Worm (Caenorhabditis elegans) whole organism, L4 larva: ENCODE data around the gene ztf-1.

ENCODE experiments used
- Y105C5A.15 ChIP-seq: fragments of 200-800 bp; sonication (Bioruptor generic); IDR thresholded peaks from 2 replicates; pipeline ENCODE4 v1.3.6; 2022; ENCODE audit warnings: missing genetic modification characterization, missing compliant biosample characterization
- aha-1 ChIP-seq: fragments of 150-350 bp; peaks from one replicate; lab custom pipeline; 2014; ENCODE audit warnings: missing biosample characterization, missing genetic modification characterization
- arid-1 ChIP-seq: fragments of 200-800 bp; sonication (Bioruptor generic); conservative IDR thresholded peaks from 2 replicates; pipeline ENCODE4 v1.3.6; 2022; ENCODE audit warnings: missing genetic modification reagents, missing genetic modification characterization, missing compliant biosample characterization
- ceh-44 ChIP-seq: fragments of 200-800 bp; sonication (Bioruptor generic); IDR thresholded peaks from 2 replicates; pipeline ENCODE4 v1.3.6; 2022; ENCODE audit warnings: missing genetic modification reagents, missing genetic modification characterization, missing compliant biosample characterization
- ceh-62 ChIP-seq: sonication (generic microtip); optimal IDR thresholded peaks from 2 replicates; lab custom pipeline; 2017; ENCODE audit warnings: missing biosample characterization, missing genetic modification characterization
- ceh-82 ChIP-seq: sonication (generic microtip); optimal IDR thresholded peaks from 2 replicates; lab custom pipeline; 2017; ENCODE audit warnings: missing biosample characterization, missing genetic modification characterization
- ctbp-1 ChIP-seq: fragments of 200-800 bp; sonication (Bioruptor generic); IDR thresholded peaks from 2 replicates; pipeline ENCODE4 v1.3.6; 2022; ENCODE audit warnings: missing genetic modification reagents, missing genetic modification characterization, missing compliant biosample characterization
- daf-12 ChIP-seq: fragments of 150-350 bp; optimal IDR thresholded peaks from 2 replicates; lab custom pipeline; 2014; ENCODE audit warnings: missing biosample characterization, missing genetic modification reagents, missing genetic modification characterization
- daf-16 ChIP-seq, 3 experiments: sonication (generic microtip); optimal IDR thresholded peaks; 2 replicates each; lab custom pipeline; 2016 to 2017; ENCODE audit warnings: missing genetic modification characterization in 3 of 3, missing genetic modification reagents in 3 of 3, mild to moderate bottlenecking in 2 of 3, missing compliant biosample characterization in 2 of 3, missing biosample characterization in 1 of 3, moderate library complexity in 1 of 3
- dmd-6 ChIP-seq: fragments of 200-800 bp; sonication (Bioruptor generic); IDR thresholded peaks from 2 replicates; pipeline ENCODE4 v1.3.6; 2022; ENCODE audit warnings: missing genetic modification reagents, missing genetic modification characterization, missing compliant biosample characterization
- dmd-8 ChIP-seq: fragments of 200-800 bp; sonication (Bioruptor generic); IDR thresholded peaks from 2 replicates; pipeline ENCODE4 v1.3.6; 2022; ENCODE audit warnings: missing genetic modification characterization, missing compliant biosample characterization
- dmd-9 ChIP-seq: fragments of 200-800 bp; sonication (Bioruptor generic); IDR thresholded peaks from 2 replicates; pipeline ENCODE4 v1.3.6; 2022; ENCODE audit warnings: missing genetic modification reagents, missing genetic modification characterization, missing compliant biosample characterization
- dpl-1 ChIP-seq: fragments of 150-350 bp; optimal IDR thresholded peaks from 2 replicates; lab custom pipeline; 2014; ENCODE audit warnings: missing biosample characterization, missing genetic modification reagents, missing genetic modification characterization
- duxl-1 ChIP-seq: sonication (generic microtip); optimal IDR thresholded peaks from 2 replicates; lab custom pipeline; 2016; ENCODE audit warnings: mild to moderate bottlenecking, missing genetic modification characterization, moderate library complexity, missing compliant biosample characterization; ENCODE audit not compliant: poor library complexity
- dve-1 ChIP-seq: sonication (generic microtip); optimal IDR thresholded peaks from 2 replicates; lab custom pipeline; 2017; ENCODE audit warnings: antibody characterized with exemption, mild to moderate bottlenecking, missing genetic modification characterization, missing compliant biosample characterization; ENCODE audit not compliant: insufficient read depth
- egl-27 ChIP-seq: sonication (generic microtip); optimal IDR thresholded peaks from 3 replicates; lab custom pipeline; 2017; ENCODE audit warnings: missing biosample characterization, missing genetic modification reagents, missing genetic modification characterization
- gei-8 ChIP-seq: fragments of 200-800 bp; sonication (Bioruptor generic); optimal IDR thresholded peaks from 2 replicates; lab custom pipeline; 2018; ENCODE audit warnings: mild to moderate bottlenecking, missing genetic modification characterization, missing compliant biosample characterization
- hlh-11 ChIP-seq: fragments of 200-800 bp; sonication (Bioruptor generic); optimal IDR thresholded peaks from 2 replicates; lab custom pipeline; 2018; ENCODE audit warnings: mild to moderate bottlenecking, missing genetic modification characterization, missing compliant biosample characterization
- hlh-30 ChIP-seq: sonication (generic microtip); optimal IDR thresholded peaks from 2 replicates; lab custom pipeline; 2017; ENCODE audit warnings: antibody characterized with exemption, mild to moderate bottlenecking, missing genetic modification characterization, missing compliant biosample characterization; ENCODE audit not compliant: insufficient read depth
- lin-1 ChIP-seq: fragments of 200-800 bp; sonication (Bioruptor generic); IDR thresholded peaks from 2 replicates; pipeline ENCODE4 v1.3.6; 2022; ENCODE audit warnings: missing genetic modification reagents, missing genetic modification characterization, missing compliant biosample characterization
- lsy-2 ChIP-seq, 2 experiments: fragments of 150-350 bp in 1 of 2; sonication (generic microtip) in 1 of 2; optimal IDR thresholded peaks; 2 replicates each; lab custom pipeline; 2014 to 2017; ENCODE audit warnings: missing biosample characterization in 2 of 2, missing genetic modification characterization in 2 of 2
- mdl-1 ChIP-seq, 2 experiments: fragments of 150-350 bp in 1 of 2; sonication (generic microtip) in 1 of 2; optimal IDR thresholded peaks; 2 replicates each; lab custom pipeline; 2014 to 2017; ENCODE audit warnings: missing biosample characterization in 2 of 2, missing genetic modification characterization in 2 of 2
- mep-1 ChIP-seq: fragments of 150-350 bp; sonication (generic microtip); optimal IDR thresholded peaks from 3 replicates; lab custom pipeline; 2014; ENCODE audit warnings: missing biosample characterization, missing genetic modification characterization
- mes-2 ChIP-seq: sonication (generic microtip); optimal IDR thresholded peaks from 2 replicates; lab custom pipeline; 2016; ENCODE audit warnings: missing genotype, mild to moderate bottlenecking, missing genetic modification characterization, missing compliant biosample characterization; ENCODE audit not compliant: poor library complexity, severe bottlenecking
- mxl-3 ChIP-seq: fragments of 200-800 bp; sonication (Bioruptor generic); optimal IDR thresholded peaks from 2 replicates; lab custom pipeline; 2018; ENCODE audit warnings: mild to moderate bottlenecking, missing genetic modification characterization, missing compliant biosample characterization
- nhr-10 ChIP-seq: fragments of 150-350 bp; optimal IDR thresholded peaks from 2 replicates; lab custom pipeline; 2014; ENCODE audit warnings: missing biosample characterization, missing genetic modification characterization
- nhr-11 ChIP-seq: fragments of 150-350 bp; optimal IDR thresholded peaks from 2 replicates; lab custom pipeline; 2014; ENCODE audit warnings: missing biosample characterization, missing genetic modification characterization
- nhr-111 ChIP-seq: fragments of 200-800 bp; sonication (Bioruptor generic); optimal IDR thresholded peaks from 2 replicates; lab custom pipeline; 2018; ENCODE audit warnings: mild to moderate bottlenecking, missing genetic modification characterization, missing compliant biosample characterization
- nhr-25 ChIP-seq: sonication (generic microtip); optimal IDR thresholded peaks from 2 replicates; lab custom pipeline; 2017; ENCODE audit warnings: missing genetic modification characterization, mild to moderate bottlenecking, missing compliant biosample characterization, antibody characterized with exemption, moderate library complexity, borderline replicate concordance; ENCODE audit not compliant: insufficient read depth
- nhr-28 ChIP-seq: fragments of 150-350 bp; optimal IDR thresholded peaks from 2 replicates; lab custom pipeline; 2014; ENCODE audit warnings: missing biosample characterization, missing genetic modification characterization
- nhr-48 ChIP-seq: sonication (generic microtip); optimal IDR thresholded peaks from 2 replicates; lab custom pipeline; 2016; ENCODE audit warnings: mild to moderate bottlenecking, missing genetic modification characterization, missing compliant biosample characterization
- nhr-6 ChIP-seq: fragments of 150-350 bp; optimal IDR thresholded peaks from 2 replicates; lab custom pipeline; 2014; ENCODE audit warnings: missing biosample characterization, missing genetic modification characterization
- nhr-76 ChIP-seq: fragments of 150-350 bp; optimal IDR thresholded peaks from 2 replicates; lab custom pipeline; 2014; ENCODE audit warnings: missing biosample characterization, missing genetic modification characterization
- php-3 ChIP-seq: fragments of 200-800 bp; sonication (Bioruptor generic); IDR thresholded peaks from 2 replicates; pipeline ENCODE4 v1.3.6; 2022; ENCODE audit warnings: missing genetic modification reagents, missing genetic modification characterization, missing compliant biosample characterization
- pqm-1 ChIP-seq: sonication (generic microtip); optimal IDR thresholded peaks from 2 replicates; lab custom pipeline; 2017; ENCODE audit warnings: missing biosample characterization, missing genetic modification characterization
- rbr-2 ChIP-seq: sonication (generic microtip); optimal IDR thresholded peaks from 2 replicates; lab custom pipeline; 2016; ENCODE audit warnings: missing genotype, missing genetic modification characterization, missing compliant biosample characterization
- saeg-2 ChIP-seq: fragments of 200-800 bp; sonication (Bioruptor generic); IDR thresholded peaks from 2 replicates; pipeline ENCODE4 v1.3.6; 2022; ENCODE audit warnings: missing genetic modification reagents, missing genetic modification characterization, missing compliant biosample characterization
- sdz-12 ChIP-seq: fragments of 200-800 bp; sonication (Bioruptor generic); optimal IDR thresholded peaks from 2 replicates; lab custom pipeline; 2018; ENCODE audit warnings: mild to moderate bottlenecking, missing genetic modification characterization, missing compliant biosample characterization
- set-16 ChIP-seq: fragments of 200-800 bp; sonication (Bioruptor generic); IDR thresholded peaks from 2 replicates; pipeline ENCODE4 v1.3.6; 2022; ENCODE audit warnings: missing genetic modification reagents, missing genetic modification characterization, missing compliant biosample characterization
- skn-1 ChIP-seq: fragments of 150-350 bp; optimal IDR thresholded peaks from 2 replicates; lab custom pipeline; 2014; ENCODE audit warnings: missing biosample characterization, missing genetic modification characterization
- tra-1 ChIP-seq: fragments of 200-800 bp; sonication (Bioruptor generic); IDR thresholded peaks from 2 replicates; pipeline ENCODE4 v1.3.6; 2022; ENCODE audit warnings: missing genetic modification reagents, missing genetic modification characterization, missing compliant biosample characterization
- unc-39 ChIP-seq: sonication (generic microtip); optimal IDR thresholded peaks from 2 replicates; lab custom pipeline; 2017; ENCODE audit warnings: missing biosample characterization, missing genetic modification characterization
- unc-62 ChIP-seq, 3 experiments: fragments of 150-350 bp in 1 of 3; sonication (generic microtip); optimal IDR thresholded peaks in 2 of 3; peaks in 1 of 3; 1 replicate in 1 of 3; 2 replicates in 2 of 3; lab custom pipeline; 2014 to 2017; ENCODE audit warnings: missing biosample characterization in 3 of 3, missing genetic modification characterization in 3 of 3, missing genetic modification reagents in 3 of 3, missing genotype in 1 of 3
- zag-1 ChIP-seq: fragments of 150-350 bp; optimal IDR thresholded peaks from 2 replicates; lab custom pipeline; 2014; ENCODE audit warnings: missing biosample characterization, missing genetic modification characterization
- zip-11 ChIP-seq: fragments of 200-800 bp; sonication (Bioruptor generic); IDR thresholded peaks from 2 replicates; pipeline ENCODE4 v1.3.6; 2022; ENCODE audit warnings: missing genetic modification characterization, missing compliant biosample characterization
- zip-2 ChIP-seq: fragments of 150-350 bp; optimal IDR thresholded peaks from 2 replicates; lab custom pipeline; 2014; ENCODE audit warnings: missing biosample characterization, missing genetic modification characterization
- ztf-11 ChIP-seq: fragments of 150-350 bp; optimal IDR thresholded peaks from 2 replicates; lab custom pipeline; 2014; ENCODE audit warnings: missing biosample characterization, missing genetic modification characterization

ztf-1 gene

DNA sequence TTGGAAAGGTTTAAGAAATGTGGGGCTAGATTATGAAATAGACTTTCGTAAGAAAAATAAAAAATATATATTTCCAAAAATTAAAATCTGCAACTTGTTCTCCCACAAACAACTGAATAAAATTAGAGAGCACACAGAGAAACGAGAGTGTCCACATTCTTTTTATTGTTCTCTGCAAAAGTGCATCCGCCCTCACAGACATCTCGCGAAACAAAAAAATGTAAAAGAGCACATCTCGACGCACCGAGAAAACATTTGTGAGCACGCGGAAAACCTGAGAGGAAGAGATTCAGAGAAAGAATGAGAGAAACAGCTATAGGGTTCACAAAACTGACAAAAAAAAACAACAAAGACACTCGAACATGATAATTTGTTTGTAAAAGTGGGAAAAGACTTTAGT is 10.1 kb downstream of the ztf-1 start:
- TF ChIP-seq mdl-1 (tag; optimal IDR thresholded peaks at IDR 0.05; lab: Kevin White, UChicago): peak in 1 of 2 experiments; percentile 45
- TF ChIP-seq ceh-44 (GFP tag; lab: Robert Waterston, UW): no peak
- TF ChIP-seq dmd-8 (GFP tag; lab: Robert Waterston, UW): no peak
- no peak for TF ChIP-seq saeg-2 (GFP tag; lab: Robert Waterston, UW)
- TF ChIP-seq rbr-2 (tag; lab: Kevin White, UChicago): peak; percentile 1
- TF ChIP-seq zip-2 (tag; lab: Kevin White, UChicago): no peak
- no peak for TF ChIP-seq egl-27 (tag; lab: Kevin White, UChicago)
- TF ChIP-seq dpl-1 (GFP tag; lab: Kevin White, UChicago): peak; percentile 12
- TF ChIP-seq nhr-6: no peak
- TF ChIP-seq Y105C5A.15 (GFP tag; lab: Robert Waterston, UW): no peak
- no peak for TF ChIP-seq ceh-62 (tag; lab: Kevin White, UChicago)
- TF ChIP-seq tra-1 (GFP tag; lab: Robert Waterston, UW): no peak
- peak in 1 of 2 experiments; percentile 93 for TF ChIP-seq unc-62 (GFP tag; optimal IDR thresholded peaks at IDR 0.05 in 1 of 2; lab: Kevin White, UChicago)
- no peak for TF ChIP-seq unc-62 (tag; optimal IDR thresholded peaks at IDR 0.05; lab: Kevin White, UChicago)
- peak in 1 of 2 experiments; percentile 4 for TF ChIP-seq daf-16 (GFP tag; optimal IDR thresholded peaks at IDR 0.05; lab: Kevin White, UChicago)
- no peak for TF ChIP-seq daf-16 (tag; optimal IDR thresholded peaks at IDR 0.05; lab: Kevin White, UChicago)
- peak in 1 of 2 experiments; percentile 47 for TF ChIP-seq lsy-2 (tag; optimal IDR thresholded peaks at IDR 0.05; lab: Kevin White, UChicago)
- no peak for TF ChIP-seq aha-1 (tag; lab: Kevin White, UChicago)
- no peak for TF ChIP-seq sdz-12 (GFP tag; lab: Kevin White, UChicago)
- peak; percentile 4 for TF ChIP-seq nhr-11
- TF ChIP-seq nhr-10 (tag; lab: Kevin White, UChicago): no peak
- 0 out of 2 replicates have a peak, but pooled peaks have one; percentile 20 for TF ChIP-seq dmd-6 (GFP tag; lab: Robert Waterston, UW)
- TF ChIP-seq set-16: no peak
- TF ChIP-seq ceh-82: no peak
- no peak for TF ChIP-seq nhr-76 (tag; lab: Kevin White, UChicago)
- TF ChIP-seq ztf-11 (tag; lab: Kevin White, UChicago): no peak
- TF ChIP-seq hlh-11 (tag; lab: Kevin White, UChicago): peak; percentile 2
- TF ChIP-seq zag-1: no peak
- no peak for TF ChIP-seq php-3 (GFP tag; lab: Robert Waterston, UW)
- peak; percentile 52 for TF ChIP-seq hlh-30 (tag; lab: Kevin White, UChicago)
- no peak for TF ChIP-seq dve-1 (tag; lab: Kevin White, UChicago)
- TF ChIP-seq zip-11 (GFP tag; lab: Robert Waterston, UW): no peak
- TF ChIP-seq arid-1 (GFP tag; lab: Robert Waterston, UW): no peak
- no peak for TF ChIP-seq lin-1
- no peak for TF ChIP-seq daf-12
- no peak for TF ChIP-seq skn-1
- TF ChIP-seq mxl-3 (GFP tag; lab: Kevin White, UChicago): no peak

DNA sequence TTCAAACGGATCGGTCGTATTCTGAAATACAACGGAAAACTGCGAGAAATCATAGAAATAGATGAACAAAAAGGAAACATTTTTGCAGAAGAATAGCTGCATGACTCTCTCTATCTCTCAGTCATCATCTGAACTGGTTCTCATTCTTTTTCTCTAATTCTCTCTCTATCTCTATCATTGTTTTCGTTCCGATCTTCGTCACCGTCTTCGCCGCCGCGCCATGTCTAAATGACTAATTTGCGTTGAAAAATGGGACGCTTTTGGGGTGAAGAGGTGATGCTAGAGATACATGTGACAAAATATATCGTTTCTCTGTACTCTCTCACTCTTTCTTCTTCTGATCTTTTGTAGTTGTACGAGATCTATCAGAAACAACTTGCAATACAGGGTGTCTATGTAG is 11.7 kb downstream of the ztf-1 start:
- TF ChIP-seq hlh-11 (tag; lab: Kevin White, UChicago): peak; percentile 89
- peak; percentile 50 for TF ChIP-seq mep-1
- no peak for TF ChIP-seq nhr-25 (tag; lab: Kevin White, UChicago)
- peak; percentile 18 for TF ChIP-seq aha-1 (tag; lab: Kevin White, UChicago)
- peak; percentile 74 for TF ChIP-seq mxl-3 (GFP tag; lab: Kevin White, UChicago)
- TF ChIP-seq hlh-30 (tag; lab: Kevin White, UChicago): peak; percentile 84
- TF ChIP-seq nhr-28: peak; percentile 81
- no peak for TF ChIP-seq gei-8 (GFP tag; lab: Kevin White, UChicago)
- peak in 1 of 2 experiments; percentile 43 for TF ChIP-seq lsy-2 (tag; optimal IDR thresholded peaks at IDR 0.05; lab: Kevin White, UChicago)
- TF ChIP-seq dmd-9 (GFP tag; lab: Robert Waterston, UW): no peak
- TF ChIP-seq sdz-12 (GFP tag; lab: Kevin White, UChicago): no peak
- peak; percentile 52 for TF ChIP-seq nhr-48 (tag; lab: Kevin White, UChicago)
- no peak for TF ChIP-seq duxl-1 (tag; lab: Kevin White, UChicago)
- no peak for TF ChIP-seq skn-1
- TF ChIP-seq ctbp-1 (GFP tag; lab: Robert Waterston, UW): no peak
- no peak for TF ChIP-seq pqm-1 (tag; lab: Kevin White, UChicago)
- peak; percentile 33 for TF ChIP-seq dve-1 (tag; lab: Kevin White, UChicago)
- peak in 1 of 2 experiments; percentile 99 for TF ChIP-seq unc-62 (GFP tag; optimal IDR thresholded peaks at IDR 0.05 in 1 of 2; lab: Kevin White, UChicago)
- TF ChIP-seq unc-62 (tag; optimal IDR thresholded peaks at IDR 0.05; lab: Kevin White, UChicago): no peak
- no peak for TF ChIP-seq dpl-1 (GFP tag; lab: Kevin White, UChicago)
- no peak for TF ChIP-seq nhr-111 (GFP tag; lab: Kevin White, UChicago)
- TF ChIP-seq egl-27 (tag; lab: Kevin White, UChicago): no peak
- peak; percentile 9 for TF ChIP-seq mes-2
- TF ChIP-seq nhr-11: peak; percentile 48
- peak; percentile 45; the same call in 1 of the 2 replicates for TF ChIP-seq dmd-6 (GFP tag; lab: Robert Waterston, UW)
- TF ChIP-seq unc-39 (tag; lab: Kevin White, UChicago): no peak
- peak; percentile 49 to 89 for TF ChIP-seq mdl-1 (tag; optimal IDR thresholded peaks at IDR 0.05; lab: Kevin White, UChicago)
